Worm (Caenorhabditis elegans) whole organism, L4 larva: ENCODE data around the gene moc-5.
A peak's percentile ranks its signal among the peaks of the same experiment; 100 is the strongest.

Source experiments
- D1046.2 ChIP-seq: fragments of 200-800 bp; sonication (Bioruptor generic); IDR thresholded peaks from 2 replicates; pipeline ENCODE4 v1.3.6; 2022; ENCODE audit warnings: missing genetic modification characterization, missing compliant biosample characterization
- R02D3.7 ChIP-seq: fragments of 150-350 bp; sonication (generic microtip); optimal IDR thresholded peaks from 3 replicates; lab custom pipeline; 2014; ENCODE audit warnings: missing biosample characterization, missing genetic modification characterization
- T20F7.1 ChIP-seq: fragments of 200-800 bp; sonication (Bioruptor generic); optimal IDR thresholded peaks from 2 replicates; lab custom pipeline; 2018; ENCODE audit warnings: mild to moderate bottlenecking, missing genetic modification characterization, missing compliant biosample characterization
- T26A8.4 ChIP-seq: fragments of 200-800 bp; sonication (Bioruptor generic); IDR thresholded peaks from 2 replicates; pipeline ENCODE4 v1.3.6; 2022; ENCODE audit warnings: missing genetic modification characterization, missing compliant biosample characterization
- Y75B8A.6 ChIP-seq: fragments of 200-800 bp; sonication (Bioruptor generic); IDR thresholded peaks from 2 replicates; pipeline ENCODE4 v1.3.6; 2022; ENCODE audit warnings: missing genetic modification reagents, missing genetic modification characterization, missing compliant biosample characterization
- ZK546.5 ChIP-seq, 2 experiments: sonication (generic microtip); optimal IDR thresholded peaks; 2 replicates each; lab custom pipeline; 2017; ENCODE audit warnings: missing biosample characterization in 2 of 2, missing genetic modification characterization in 2 of 2
- aha-1 ChIP-seq: fragments of 150-350 bp; peaks from one replicate; lab custom pipeline; 2014; ENCODE audit warnings: missing biosample characterization, missing genetic modification characterization
- attf-4 ChIP-seq: sonication (generic microtip); optimal IDR thresholded peaks from 3 replicates; lab custom pipeline; 2017; ENCODE audit warnings: missing biosample characterization, missing genetic modification characterization
- ceh-44 ChIP-seq: fragments of 200-800 bp; sonication (Bioruptor generic); IDR thresholded peaks from 2 replicates; pipeline ENCODE4 v1.3.6; 2022; ENCODE audit warnings: missing genetic modification reagents, missing genetic modification characterization, missing compliant biosample characterization
- ceh-62 ChIP-seq: sonication (generic microtip); optimal IDR thresholded peaks from 2 replicates; lab custom pipeline; 2017; ENCODE audit warnings: missing biosample characterization, missing genetic modification characterization
- ceh-82 ChIP-seq: sonication (generic microtip); optimal IDR thresholded peaks from 2 replicates; lab custom pipeline; 2017; ENCODE audit warnings: missing biosample characterization, missing genetic modification characterization
- ces-1 ChIP-seq: fragments of 150-350 bp; sonication (generic microtip); optimal IDR thresholded peaks from 4 replicates; lab custom pipeline; 2014; ENCODE audit warnings: missing biosample characterization, missing genetic modification reagents, missing genetic modification characterization
- cey-2 ChIP-seq: sonication (generic microtip); optimal IDR thresholded peaks from 3 replicates; lab custom pipeline; 2017; ENCODE audit warnings: missing genetic modification characterization, mild to moderate bottlenecking, missing compliant biosample characterization, antibody characterized with exemption, borderline replicate concordance; ENCODE audit not compliant: insufficient read depth
- ctbp-1 ChIP-seq: fragments of 200-800 bp; sonication (Bioruptor generic); IDR thresholded peaks from 2 replicates; pipeline ENCODE4 v1.3.6; 2022; ENCODE audit warnings: missing genetic modification reagents, missing genetic modification characterization, missing compliant biosample characterization
- daf-19 ChIP-seq: fragments of 200-800 bp; sonication (Bioruptor generic); conservative IDR thresholded peaks from 2 replicates; pipeline ENCODE4 v1.3.6; 2022; ENCODE audit warnings: missing genetic modification characterization, missing compliant biosample characterization
- dmd-6 ChIP-seq: fragments of 200-800 bp; sonication (Bioruptor generic); IDR thresholded peaks from 2 replicates; pipeline ENCODE4 v1.3.6; 2022; ENCODE audit warnings: missing genetic modification reagents, missing genetic modification characterization, missing compliant biosample characterization
- dmd-9 ChIP-seq: fragments of 200-800 bp; sonication (Bioruptor generic); IDR thresholded peaks from 2 replicates; pipeline ENCODE4 v1.3.6; 2022; ENCODE audit warnings: missing genetic modification reagents, missing genetic modification characterization, missing compliant biosample characterization
- dve-1 ChIP-seq: sonication (generic microtip); optimal IDR thresholded peaks from 2 replicates; lab custom pipeline; 2017; ENCODE audit warnings: antibody characterized with exemption, mild to moderate bottlenecking, missing genetic modification characterization, missing compliant biosample characterization; ENCODE audit not compliant: insufficient read depth
- egl-27 ChIP-seq: sonication (generic microtip); optimal IDR thresholded peaks from 3 replicates; lab custom pipeline; 2017; ENCODE audit warnings: missing biosample characterization, missing genetic modification reagents, missing genetic modification characterization
- fkh-10 ChIP-seq: fragments of 150-350 bp; optimal IDR thresholded peaks from 2 replicates; lab custom pipeline; 2014; ENCODE audit warnings: missing biosample characterization, missing genetic modification reagents, missing genetic modification characterization
- hmg-1.1 ChIP-seq: fragments of 200-800 bp; sonication (Bioruptor generic); IDR thresholded peaks from 2 replicates; pipeline ENCODE4 v1.3.6; 2022; ENCODE audit warnings: missing genetic modification reagents, missing genetic modification characterization, missing compliant biosample characterization
- jun-1 ChIP-seq: fragments of 150-350 bp; optimal IDR thresholded peaks from 2 replicates; lab custom pipeline; 2014; ENCODE audit warnings: missing biosample characterization, missing genetic modification reagents, missing genetic modification characterization
- lim-7 ChIP-seq: fragments of 200-800 bp; sonication (Bioruptor generic); IDR thresholded peaks from 2 replicates; pipeline ENCODE4 v1.3.6; 2022; ENCODE audit warnings: missing genetic modification characterization, missing compliant biosample characterization
- lin-1 ChIP-seq: fragments of 200-800 bp; sonication (Bioruptor generic); IDR thresholded peaks from 2 replicates; pipeline ENCODE4 v1.3.6; 2022; ENCODE audit warnings: missing genetic modification reagents, missing genetic modification characterization, missing compliant biosample characterization
- lin-29 ChIP-seq: fragments of 200-800 bp; sonication (Bioruptor generic); IDR thresholded peaks from 2 replicates; pipeline ENCODE4 v1.3.6; 2022; ENCODE audit warnings: missing genetic modification reagents, missing genetic modification characterization, missing compliant biosample characterization
- lin-38 ChIP-seq: fragments of 200-800 bp; sonication (Bioruptor generic); IDR thresholded peaks from 2 replicates; pipeline ENCODE4 v1.3.6; 2022; ENCODE audit warnings: missing genetic modification reagents, missing genetic modification characterization, missing compliant biosample characterization
- lsy-2 ChIP-seq, 2 experiments: fragments of 150-350 bp in 1 of 2; sonication (generic microtip) in 1 of 2; optimal IDR thresholded peaks; 2 replicates each; lab custom pipeline; 2014 to 2017; ENCODE audit warnings: missing biosample characterization in 2 of 2, missing genetic modification characterization in 2 of 2
- madf-5 ChIP-seq, 2 experiments: fragments of 200-800 bp; sonication (Bioruptor generic); IDR thresholded peaks; 2 replicates each; pipeline ENCODE4 v1.3.6; 2022; ENCODE audit warnings: missing compliant biosample characterization in 2 of 2, missing genetic modification characterization in 2 of 2
- mep-1 ChIP-seq: fragments of 150-350 bp; sonication (generic microtip); optimal IDR thresholded peaks from 3 replicates; lab custom pipeline; 2014; ENCODE audit warnings: missing biosample characterization, missing genetic modification characterization
- nhr-102 ChIP-seq: sonication (generic microtip); optimal IDR thresholded peaks from 2 replicates; lab custom pipeline; 2016; ENCODE audit warnings: mild to moderate bottlenecking, missing genetic modification characterization, moderate library complexity, missing compliant biosample characterization
- nhr-11 ChIP-seq: fragments of 150-350 bp; optimal IDR thresholded peaks from 2 replicates; lab custom pipeline; 2014; ENCODE audit warnings: missing biosample characterization, missing genetic modification characterization
- nhr-28 ChIP-seq: fragments of 150-350 bp; optimal IDR thresholded peaks from 2 replicates; lab custom pipeline; 2014; ENCODE audit warnings: missing biosample characterization, missing genetic modification characterization
- nhr-48 ChIP-seq: sonication (generic microtip); optimal IDR thresholded peaks from 2 replicates; lab custom pipeline; 2016; ENCODE audit warnings: mild to moderate bottlenecking, missing genetic modification characterization, missing compliant biosample characterization
- nhr-6 ChIP-seq: fragments of 150-350 bp; optimal IDR thresholded peaks from 2 replicates; lab custom pipeline; 2014; ENCODE audit warnings: missing biosample characterization, missing genetic modification characterization
- nhr-76 ChIP-seq: fragments of 150-350 bp; optimal IDR thresholded peaks from 2 replicates; lab custom pipeline; 2014; ENCODE audit warnings: missing biosample characterization, missing genetic modification characterization
- php-3 ChIP-seq: fragments of 200-800 bp; sonication (Bioruptor generic); IDR thresholded peaks from 2 replicates; pipeline ENCODE4 v1.3.6; 2022; ENCODE audit warnings: missing genetic modification reagents, missing genetic modification characterization, missing compliant biosample characterization
- rbr-2 ChIP-seq: sonication (generic microtip); optimal IDR thresholded peaks from 2 replicates; lab custom pipeline; 2016; ENCODE audit warnings: missing genotype, missing genetic modification characterization, missing compliant biosample characterization
- sdz-12 ChIP-seq: fragments of 200-800 bp; sonication (Bioruptor generic); optimal IDR thresholded peaks from 2 replicates; lab custom pipeline; 2018; ENCODE audit warnings: mild to moderate bottlenecking, missing genetic modification characterization, missing compliant biosample characterization
- set-16 ChIP-seq: fragments of 200-800 bp; sonication (Bioruptor generic); IDR thresholded peaks from 2 replicates; pipeline ENCODE4 v1.3.6; 2022; ENCODE audit warnings: missing genetic modification reagents, missing genetic modification characterization, missing compliant biosample characterization
- snpc-1.2 ChIP-seq: fragments of 200-800 bp; sonication (Bioruptor generic); IDR thresholded peaks from 2 replicates; pipeline ENCODE4 v1.3.6; 2022; ENCODE audit warnings: missing genetic modification reagents, missing genetic modification characterization, missing compliant biosample characterization
- snpc-4 ChIP-seq: fragments of 150-350 bp; optimal IDR thresholded peaks from 2 replicates; lab custom pipeline; 2014; ENCODE audit warnings: missing biosample characterization, missing genetic modification characterization
- tag-97 ChIP-seq: fragments of 200-800 bp; sonication (Bioruptor generic); IDR thresholded peaks from 2 replicates; pipeline ENCODE4 v1.3.6; 2022; ENCODE audit warnings: missing genetic modification characterization, missing compliant biosample characterization
- tra-1 ChIP-seq: fragments of 200-800 bp; sonication (Bioruptor generic); IDR thresholded peaks from 2 replicates; pipeline ENCODE4 v1.3.6; 2022; ENCODE audit warnings: missing genetic modification reagents, missing genetic modification characterization, missing compliant biosample characterization
- unc-39 ChIP-seq: sonication (generic microtip); optimal IDR thresholded peaks from 2 replicates; lab custom pipeline; 2017; ENCODE audit warnings: missing biosample characterization, missing genetic modification characterization
- unc-62 ChIP-seq, 3 experiments: fragments of 150-350 bp in 1 of 3; sonication (generic microtip); optimal IDR thresholded peaks in 2 of 3; peaks in 1 of 3; 1 replicate in 1 of 3; 2 replicates in 2 of 3; lab custom pipeline; 2014 to 2017; ENCODE audit warnings: missing biosample characterization in 3 of 3, missing genetic modification characterization in 3 of 3, missing genetic modification reagents in 3 of 3, missing genotype in 1 of 3
- vab-7 ChIP-seq: fragments of 200-800 bp; sonication (Bioruptor generic); IDR thresholded peaks from 2 replicates; pipeline ENCODE4 v1.3.6; 2022; ENCODE audit warnings: missing genetic modification reagents, missing genetic modification characterization, missing compliant biosample characterization
- zag-1 ChIP-seq: fragments of 150-350 bp; optimal IDR thresholded peaks from 2 replicates; lab custom pipeline; 2014; ENCODE audit warnings: missing biosample characterization, missing genetic modification characterization
- zfp-2 ChIP-seq: sonication (generic microtip); optimal IDR thresholded peaks from 2 replicates; lab custom pipeline; 2016; ENCODE audit warnings: mild to moderate bottlenecking, missing genetic modification characterization, missing compliant biosample characterization
- zip-11 ChIP-seq: fragments of 200-800 bp; sonication (Bioruptor generic); IDR thresholded peaks from 2 replicates; pipeline ENCODE4 v1.3.6; 2022; ENCODE audit warnings: missing genetic modification characterization, missing compliant biosample characterization
- zip-2 ChIP-seq: fragments of 150-350 bp; optimal IDR thresholded peaks from 2 replicates; lab custom pipeline; 2014; ENCODE audit warnings: missing biosample characterization, missing genetic modification characterization
- ztf-7 ChIP-seq: fragments of 150-350 bp; optimal IDR thresholded peaks from 2 replicates; lab custom pipeline; 2014; ENCODE audit warnings: missing biosample characterization, missing genetic modification characterization

moc-5 gene

ce11 chrX:9560931-9561330 is 4.8 kb downstream of the moc-5 start:
- TF ChIP-seq aha-1 = no peak
- TF ChIP-seq tag-97 = 0 out of 2 replicates have a peak, but pooled peaks have one; percentile 22
- no peak for TF ChIP-seq nhr-28 (tag; lab: Kevin White, UChicago)
- TF ChIP-seq sdz-12 (GFP tag; lab: Kevin White, UChicago) = no peak
- peak; percentile 67; the same call in 1 of the 2 replicates for TF ChIP-seq daf-19 (GFP tag; lab: Robert Waterston, UW)
- TF ChIP-seq set-16 = no peak
- TF ChIP-seq D1046.2 = 0 out of 2 replicates have a peak, but pooled peaks have one; percentile 53
- 0 out of 2 replicates have a peak, but pooled peaks have one; percentile 49 for TF ChIP-seq dmd-9 (GFP tag; lab: Robert Waterston, UW)
- no peak for TF ChIP-seq T20F7.1 (GFP tag; lab: Kevin White, UChicago)
- no peak for TF ChIP-seq R02D3.7 (tag; lab: Kevin White, UChicago)
- no peak for TF ChIP-seq zfp-2 (tag; lab: Kevin White, UChicago)
- peak; percentile 69 for TF ChIP-seq dve-1 (tag; lab: Kevin White, UChicago)
- peak; percentile 64 for TF ChIP-seq lin-38 (GFP tag; lab: Robert Waterston, UW)
- TF ChIP-seq nhr-48 (tag; lab: Kevin White, UChicago) = no peak
- peak; percentile 36 for TF ChIP-seq nhr-6
- TF ChIP-seq fkh-10 (GFP tag; lab: Kevin White, UChicago) = no peak
- no peak for TF ChIP-seq zip-2 (tag; lab: Kevin White, UChicago)
- no peak for TF ChIP-seq nhr-76 (tag; lab: Kevin White, UChicago)
- TF ChIP-seq ctbp-1 = peak; percentile 38; the same call in 1 of the 2 replicates
- no peak for TF ChIP-seq snpc-1.2 (GFP tag; lab: Robert Waterston, UW)
- TF ChIP-seq ceh-62 (tag; lab: Kevin White, UChicago) = no peak
- TF ChIP-seq unc-39 (tag; lab: Kevin White, UChicago) = no peak
- TF ChIP-seq mep-1 = peak; percentile 64
- 0 out of 2 replicates have a peak, but pooled peaks have one; percentile 11 for TF ChIP-seq hmg-1.1
- TF ChIP-seq madf-5 (GFP tag; IDR thresholded peaks at IDR 0.05; lab: Robert Waterston, UW) = peak; percentile 58 to 88; a peak in 2 of 4 replicates
- no peak for TF ChIP-seq jun-1 (tag; lab: Kevin White, UChicago)
- no peak for TF ChIP-seq ZK546.5 (tag; optimal IDR thresholded peaks at IDR 0.05; lab: Kevin White, UChicago)
- no peak for TF ChIP-seq egl-27 (tag; lab: Kevin White, UChicago)
- no peak for TF ChIP-seq snpc-4 (tag; lab: Kevin White, UChicago)
- no peak for TF ChIP-seq nhr-11 (tag; lab: Kevin White, UChicago)
- no peak for TF ChIP-seq attf-4 (tag; lab: Kevin White, UChicago)
- peak; percentile 11 for TF ChIP-seq nhr-102 (tag; lab: Kevin White, UChicago)
- no peak for TF ChIP-seq ceh-82 (tag; lab: Kevin White, UChicago)
- peak; percentile 60 for TF ChIP-seq dmd-6 (GFP tag; lab: Robert Waterston, UW)
- no peak for TF ChIP-seq ztf-7 (tag; lab: Kevin White, UChicago)
- TF ChIP-seq vab-7 (GFP tag; lab: Robert Waterston, UW) = peak; percentile 80
- TF ChIP-seq php-3 (GFP tag; lab: Robert Waterston, UW) = 0 out of 2 replicates have a peak, but pooled peaks have one; percentile 27
- TF ChIP-seq ces-1 (GFP tag; lab: Kevin White, UChicago) = no peak
- peak in 1 of 2 experiments; percentile 34 for TF ChIP-seq lsy-2 (tag; optimal IDR thresholded peaks at IDR 0.05; lab: Kevin White, UChicago)
- no peak for TF ChIP-seq lin-29 (GFP tag; lab: Robert Waterston, UW)
- TF ChIP-seq rbr-2 (tag; lab: Kevin White, UChicago) = peak; percentile 37
- no peak for TF ChIP-seq unc-62 (GFP tag; optimal IDR thresholded peaks at IDR 0.05 in 1 of 2; lab: Kevin White, UChicago)
- TF ChIP-seq unc-62 (tag; optimal IDR thresholded peaks at IDR 0.05; lab: Kevin White, UChicago) = no peak
- 0 out of 2 replicates have a peak, but pooled peaks have one; percentile 45 for TF ChIP-seq lin-1 (GFP tag; lab: Robert Waterston, UW)
- no peak for TF ChIP-seq zag-1
- TF ChIP-seq Y75B8A.6 (GFP tag; lab: Robert Waterston, UW) = 0 out of 2 replicates have a peak, but pooled peaks have one; percentile 13
- TF ChIP-seq tra-1 (GFP tag; lab: Robert Waterston, UW) = peak; percentile 74
- peak; percentile 88 for TF ChIP-seq lim-7
- peak; percentile 61 for TF ChIP-seq T26A8.4
- TF ChIP-seq zip-11 (GFP tag; lab: Robert Waterston, UW) = no peak
- no peak for TF ChIP-seq ceh-44 (GFP tag; lab: Robert Waterston, UW)
- no peak for TF ChIP-seq cey-2 (tag; lab: Kevin White, UChicago)
